Worm (Caenorhabditis elegans): ENCODE results near the gene W09D6.4.

DNA sequence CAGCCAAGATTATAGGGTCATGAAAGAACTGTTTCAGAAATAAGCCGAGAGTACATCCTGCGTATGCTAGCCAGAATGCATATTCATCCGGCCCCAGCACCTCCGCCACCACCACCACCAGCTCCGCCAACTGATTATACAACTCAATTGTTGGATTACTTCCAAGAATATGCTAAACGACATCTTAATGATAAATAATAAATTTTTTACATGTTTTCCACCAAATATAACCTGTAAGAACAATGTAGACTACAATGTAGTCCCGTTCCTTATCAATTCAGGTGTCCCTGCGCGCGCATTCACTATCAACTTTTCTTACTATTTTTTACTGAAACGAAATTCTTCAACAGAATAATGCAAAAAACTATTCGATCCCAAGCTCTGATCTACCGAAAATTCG lies 46.7 kb upstream of the W09D6.4 start, which contains the start of gene Y48A6B.9:
- TF ChIP-seq ceh-9 (tag; optimal IDR thresholded peaks at IDR 0.05) (no peak), ztf-11 (tag; optimal IDR thresholded peaks at IDR 0.05) (no peak), unc-39 (tag; optimal IDR thresholded peaks at IDR 0.05) (no peak)

Data from whole organism, L3 larva.